Fruit fly (Drosophila melanogaster): ENCODE measurements around the gene Golgin104.

Golgin104 gene

dm6 chr3L:16361200-16361815, 9.6 kb upstream of the Golgin104 start (continued):
- TF ChIP-seq wek (GFP tag; optimal IDR thresholded peaks at IDR 0.05) (no peak), gsb (GFP tag; IDR thresholded peaks at IDR 0.05) (no peak), p53 (GFP tag; optimal IDR thresholded peaks at IDR 0.05) (no peak), sob (GFP tag; IDR thresholded peaks at IDR 0.05) (no peak)

- TF ChIP-seq CG15514 (GFP tag; optimal IDR thresholded peaks at IDR 0.05) (no peak), Rfx (GFP tag; IDR thresholded peaks at IDR 0.05) (peak; percentile 26; the same call in 1 of the 2 replicates), lilli (GFP tag; optimal IDR thresholded peaks at IDR 0.05) (no peak), z (GFP tag; IDR thresholded peaks at IDR 0.05) (peak; percentile 88; the same call in 2 of the 3 replicates), amos (GFP tag; IDR thresholded peaks at IDR 0.05; ENCODE audit: partially characterized antibody) (peak; percentile 31; the same call in 1 of the 2 replicates), E2f1 (GFP tag; IDR thresholded peaks at IDR 0.05) (no peak), nerfin-2 (GFP tag; IDR thresholded peaks at IDR 0.05; ENCODE audit: partially characterized antibody) (no peak), Med (GFP tag) (peak; percentile 53), CG32772 (GFP tag; IDR thresholded peaks at IDR 0.05) (no peak), ato (GFP tag; IDR thresholded peaks at IDR 0.05; ENCODE audit: partially characterized antibody) (no peak), otp (GFP tag; IDR thresholded peaks at IDR 0.05) (no peak), CG30431 (GFP tag; optimal IDR thresholded peaks at IDR 0.05) (no peak), dmrt11E (tag; optimal IDR thresholded peaks at IDR 0.05) (no peak), corto (GFP tag; optimal IDR thresholded peaks at IDR 0.05) (no peak), CG33213 (GFP tag; optimal IDR thresholded peaks at IDR 0.05) (no peak), CG8290 (GFP tag; optimal IDR thresholded peaks at IDR 0.05) (no peak), CG8290 (tag; optimal IDR thresholded peaks at IDR 0.05) (peak in 1 of 2 experiments; percentile 7), kni (GFP tag; optimal IDR thresholded peaks at IDR 0.05) (no peak), CG14667 (GFP tag; IDR thresholded peaks at IDR 0.05) (no peak), CG12769 (tag; optimal IDR thresholded peaks at IDR 0.05) (peak; percentile 18), lab (GFP tag; optimal IDR thresholded peaks at IDR 0.05) (peak; percentile 29), CG3281 (GFP tag; optimal IDR thresholded peaks at IDR 0.05) (peak; percentile 2), sens (GFP tag) (peak; percentile 56)
Measured at dm6 chr3L:16359795-16360194, 8.0 kb upstream of the Golgin104 start.

dm6 chr3L:16359219-16359748, 7.5 kb upstream of the Golgin104 start, which contains the start of gene ringer:
Gene ringer (minus strand): TSS chr3L:16359428.
- TF ChIP-seq CG32532 (GFP tag; IDR thresholded peaks at IDR 0.05) (peak; percentile 34; the same call in 1 of the 2 replicates), CG12659 (GFP tag; optimal IDR thresholded peaks at IDR 0.05) (peak; percentile 8), Nf-YC (tag; optimal IDR thresholded peaks at IDR 0.05) (no peak), CG7786 (GFP tag; optimal IDR thresholded peaks at IDR 0.05) (no peak), CG13424 (tag; optimal IDR thresholded peaks at IDR 0.05) (no peak), Fer3 (tag; optimal IDR thresholded peaks at IDR 0.05) (peak; percentile 6), Hmr (GFP tag; optimal IDR thresholded peaks at IDR 0.05) (peak; percentile 48), Fer1 (GFP tag; optimal IDR thresholded peaks at IDR 0.05) (peak; percentile 14), Dip2 (GFP tag; IDR thresholded peaks at IDR 0.05) (no peak), Bgb (GFP tag; IDR thresholded peaks at IDR 0.05; ENCODE audit: partially characterized antibody) (peak; percentile 21; the same call in 1 of the 2 replicates), CG15696 (tag; optimal IDR thresholded peaks at IDR 0.05) (no peak), dmrt11E (tag; optimal IDR thresholded peaks at IDR 0.05) (no peak), Deaf1 (tag; optimal IDR thresholded peaks at IDR 0.05) (peak; percentile 65), Ravus (GFP tag; IDR thresholded peaks at IDR 0.05) (no peak), CG34376 (GFP tag; optimal IDR thresholded peaks at IDR 0.05) (peak; percentile 35), gro (GFP tag; optimal IDR thresholded peaks at IDR 0.05) (peak; percentile 29), HHEX (GFP tag; optimal IDR thresholded peaks at IDR 0.05) (peak; percentile 34), wdn (GFP tag; IDR thresholded peaks at IDR 0.05) (no peak), Elba2 (GFP tag; optimal IDR thresholded peaks at IDR 0.05) (no peak), sob (GFP tag; IDR thresholded peaks at IDR 0.05) (0 out of 2 replicates have a peak, but pooled peaks have one; percentile 21), CG12071 (GFP tag; optimal IDR thresholded peaks at IDR 0.05) (peak; percentile 0), D19B (GFP tag; optimal IDR thresholded peaks at IDR 0.05) (no peak), tx (GFP tag; optimal IDR thresholded peaks at IDR 0.05) (no peak), lab (GFP tag; optimal IDR thresholded peaks at IDR 0.05) (peak; percentile 12)
